Worm (Caenorhabditis elegans): Measurements from ENCODE around the gene ZK896.1.
A peak's percentile ranks its signal among the peaks of the same experiment; 100 is the strongest.

The ZK896.1 gene

DNA sequence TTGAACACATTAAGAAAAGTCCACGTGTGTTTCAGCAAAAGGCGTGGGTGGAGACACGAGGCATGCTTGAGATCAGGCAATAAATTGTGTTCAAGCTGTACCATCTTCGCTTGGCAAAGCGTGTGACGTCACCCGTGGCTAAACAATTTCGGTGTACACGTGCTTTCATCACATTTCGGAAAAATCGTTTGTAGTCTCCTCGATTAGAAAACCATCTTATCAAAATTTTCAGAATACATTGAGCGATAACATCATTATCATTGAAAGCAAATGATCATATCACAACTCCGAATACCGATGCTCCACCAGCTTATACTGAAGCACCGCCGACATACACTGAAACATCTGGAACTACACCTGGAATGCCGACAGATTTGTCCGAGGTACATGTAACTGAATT lies 26.4 kb upstream of the ZK896.1 start (continued):
- no peak for TF ChIP-seq lin-29 (GFP tag; IDR thresholded peaks at IDR 0.05)
- TF ChIP-seq cey-2 (tag; optimal IDR thresholded peaks at IDR 0.05; ENCODE audit: borderline replicate concordance, insufficient read depth) = no peak
- TF ChIP-seq unc-130 (GFP tag; optimal IDR thresholded peaks at IDR 0.05) = no peak
- peak; percentile 19 for TF ChIP-seq mxl-3 (GFP tag; optimal IDR thresholded peaks at IDR 0.05)
- no peak for TF ChIP-seq hif-1 (tag; optimal IDR thresholded peaks at IDR 0.05)
- TF ChIP-seq snpc-4 (tag; optimal IDR thresholded peaks at IDR 0.05) = no peak
- no peak for TF ChIP-seq F26F4.8 (GFP tag; conservative IDR thresholded peaks at IDR 0.05)
- no peak for TF ChIP-seq ceh-28 (tag; optimal IDR thresholded peaks at IDR 0.05)
- no peak for TF ChIP-seq mep-1 (tag; optimal IDR thresholded peaks at IDR 0.05)
- no peak for TF ChIP-seq ztf-11 (tag; optimal IDR thresholded peaks at IDR 0.05)
- no peak for TF ChIP-seq lin-38 (GFP tag; IDR thresholded peaks at IDR 0.05)
- peak; percentile 19 for TF ChIP-seq hlh-30 (tag; optimal IDR thresholded peaks at IDR 0.05; ENCODE audit: insufficient read depth)
- no peak for TF ChIP-seq dmd-9 (GFP tag; IDR thresholded peaks at IDR 0.05)
- TF ChIP-seq mes-2 (tag; optimal IDR thresholded peaks at IDR 0.05; ENCODE audit: poor library complexity, severe bottlenecking) = no peak

DNA sequence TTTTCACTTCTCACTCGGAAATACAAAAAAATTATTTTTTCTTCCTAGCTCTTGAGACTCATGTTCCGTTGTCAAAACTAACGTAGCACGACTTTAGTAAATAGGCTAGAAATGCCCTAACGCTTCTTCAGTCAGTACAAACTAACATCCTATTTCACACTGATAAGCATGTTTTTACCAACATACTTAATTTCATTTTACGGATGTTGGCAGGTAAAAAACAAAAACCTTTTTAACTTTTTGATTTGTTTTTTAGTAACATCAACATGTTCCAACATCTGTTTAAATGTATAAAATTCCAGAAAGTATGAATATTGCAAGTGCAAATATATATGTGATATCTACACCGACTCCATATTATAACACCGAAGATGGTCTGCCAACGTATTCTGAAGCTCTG lies 25.1 kb upstream of the ZK896.1 start, which contains the start of gene K08D8.10:
K08D8.10 (plus strand) TSS at position 301 of the 400 bp plus-strand sequence.
- TF ChIP-seq aly-2 (tag; optimal IDR thresholded peaks at IDR 0.05) (no peak), daf-16 (GFP tag; optimal IDR thresholded peaks at IDR 0.05) (no peak), daf-16 (tag; optimal IDR thresholded peaks at IDR 0.05) (peak; percentile 9), T20F7.1 (GFP tag; optimal IDR thresholded peaks at IDR 0.05) (no peak), ama-1 (optimal IDR thresholded peaks at IDR 0.05) (no peak)

DNA sequence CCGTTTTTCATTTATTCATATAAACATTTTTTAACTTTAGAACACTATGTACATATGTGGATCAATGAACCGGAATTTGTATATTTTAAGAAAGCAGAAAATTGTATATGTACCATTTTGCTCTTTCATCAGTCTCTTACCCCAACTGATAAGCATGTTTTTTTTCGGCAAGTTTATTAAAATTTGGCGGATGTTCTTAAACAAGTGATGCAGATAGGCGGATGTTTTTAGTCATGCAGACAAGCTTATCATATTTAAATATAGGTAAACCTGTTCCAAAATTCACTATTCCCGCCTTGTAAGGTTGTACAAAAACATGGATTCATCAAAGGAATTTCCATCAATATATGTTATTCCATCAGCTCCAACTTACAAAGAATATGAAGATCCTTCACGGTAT lies 24.2 kb upstream of the ZK896.1 start, which contains the start of gene K08D8.9:
K08D8.9 (plus strand) TSS at position 301 of the 400 bp plus-strand sequence.
- TF ChIP-seq hmg-1.1 (GFP tag; IDR thresholded peaks at IDR 0.05) (no peak), Y48G9A.11 (GFP tag; IDR thresholded peaks at IDR 0.05) (no peak), unc-39 (tag; optimal IDR thresholded peaks at IDR 0.05) (no peak), Y105C5A.15 (GFP tag; IDR thresholded peaks at IDR 0.05) (no peak), mxl-2 (GFP tag; conservative IDR thresholded peaks at IDR 0.05) (no peak), saeg-2 (GFP tag; IDR thresholded peaks at IDR 0.05) (no peak), sdz-12 (GFP tag; optimal IDR thresholded peaks at IDR 0.05) (no peak), nhr-11 (tag; optimal IDR thresholded peaks at IDR 0.05) (no peak)

DNA sequence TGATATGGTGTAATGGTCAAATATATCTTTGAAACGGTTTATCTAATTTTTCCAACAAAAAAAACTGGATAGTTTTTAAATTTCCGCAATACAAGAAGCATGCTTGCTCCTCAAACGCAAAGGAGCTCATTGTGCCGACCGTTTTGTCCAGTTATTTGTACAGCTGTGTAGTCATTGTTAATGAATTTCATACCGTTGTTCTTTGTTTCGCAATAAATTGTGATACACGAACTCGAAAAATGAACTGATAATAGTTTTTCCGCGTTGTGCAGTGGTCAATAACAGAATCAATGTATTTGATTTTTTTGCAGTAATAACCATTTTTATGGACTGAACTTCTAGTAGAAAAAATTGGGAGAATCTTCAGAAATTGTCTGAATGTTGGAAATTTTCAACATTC lies 23.7 kb upstream of the ZK896.1 start:
- TF ChIP-seq gei-8 (GFP tag; optimal IDR thresholded peaks at IDR 0.05) (no peak), ceh-82 (tag; optimal IDR thresholded peaks at IDR 0.05) (no peak), nhr-41 (GFP tag; IDR thresholded peaks at IDR 0.05) (no peak), nhr-76 (tag; optimal IDR thresholded peaks at IDR 0.05) (no peak), ztf-7 (tag; optimal IDR thresholded peaks at IDR 0.05) (no peak), zfp-3 (GFP tag; conservative IDR thresholded peaks at IDR 0.05) (no peak), snpc-4 (tag; optimal IDR thresholded peaks at IDR 0.05) (no peak), nhr-28 (tag; optimal IDR thresholded peaks at IDR 0.05) (peak; percentile 59), mep-1 (tag; optimal IDR thresholded peaks at IDR 0.05) (no peak), jun-1 (tag; optimal IDR thresholded peaks at IDR 0.05) (no peak), daf-16 (GFP tag; optimal IDR thresholded peaks at IDR 0.05) (no peak), daf-16 (tag; optimal IDR thresholded peaks at IDR 0.05) (peak; percentile 38), lin-38 (GFP tag; IDR thresholded peaks at IDR 0.05) (no peak), mdt-29 (GFP tag; IDR thresholded peaks at IDR 0.05) (no peak), saeg-2 (GFP tag; IDR thresholded peaks at IDR 0.05) (no peak), zip-2 (tag; optimal IDR thresholded peaks at IDR 0.05) (no peak)

Data from whole organism, L4 larva.